Fruit fly (Drosophila melanogaster) ovary, adult (tissue): Measurements from ENCODE around the gene CG32017.

Experiments
- CG17801 ChIP-seq: fragments of 200-800 bp; optimal IDR thresholded peaks from 2 replicates; lab custom pipeline; 2019; ENCODE audit warnings: missing biosample characterization, mild to moderate bottlenecking, missing genetic modification characterization, moderate library complexity; ENCODE audit not compliant: partially characterized antibody

CG32017 gene

dm6 chr4:1123769-1124493 lies 38.0 kb downstream of the CG32017 start, which contains the start of gene Arf4:
Gene Arf4, plus strand, starts transcription at chr4:1124167.
- peak; percentile 77 for TF ChIP-seq CG17801

dm6 chr4:1122658-1123606 lies 39.0 kb downstream of the CG32017 start, which contains the start of gene Cals:
Gene Cals, minus strand, starts transcription at chr4:1123357.
- TF ChIP-seq CG17801 = no peak

dm6 chr4:1121888-1122287 lies 40.1 kb downstream of the CG32017 start:
- no peak for TF ChIP-seq CG17801

dm6 chr4:1115299-1115698 lies 46.7 kb downstream of the CG32017 start:
- no peak for TF ChIP-seq CG17801

- peak; percentile 83 for TF ChIP-seq CG17801
Measured at dm6 chr4:1112867-1113769, 48.8 kb downstream of the CG32017 start.

- TF ChIP-seq CG17801 = no peak
Measured at dm6 chr4:1106114-1106513, 55.8 kb downstream of the CG32017 start.

dm6 chr4:1097608-1098262 lies 64.2 kb downstream of the CG32017 start:
- TF ChIP-seq CG17801 = no peak

dm6 chr4:1093446-1093845 lies 68.5 kb downstream of the CG32017 start:
- no peak for TF ChIP-seq CG17801

- no peak for TF ChIP-seq CG17801
Measured at dm6 chr4:1090304-1090703, 71.7 kb downstream of the CG32017 start.

- no peak for TF ChIP-seq CG17801
Measured at dm6 chr4:1088480-1088879, 73.5 kb downstream of the CG32017 start, which contains the start of gene sv. Gene sv, plus strand, starts transcription at chr4:1088798.
